Fruit fly (Drosophila melanogaster): ENCODE measurements around the gene Gal.
A peak's percentile ranks its signal among the peaks of the same experiment; 100 is the strongest.

Gal gene

dm6 chr2L:6036710-6037109 lies 30.1 kb upstream of the Gal start, which contains the start of gene mtm:
mtm (minus strand) TSS chr2L:6037015.
- TF ChIP-seq Dif (GFP tag; optimal IDR thresholded peaks at IDR 0.05; ENCODE audit: partially characterized antibody) (no peak), Abd-B (GFP tag; optimal IDR thresholded peaks at IDR 0.05) (no peak), h (GFP tag; optimal IDR thresholded peaks at IDR 0.05) (no peak), OdsH (GFP tag; optimal IDR thresholded peaks at IDR 0.05) (no peak), ey (GFP tag; optimal IDR thresholded peaks at IDR 0.05) (no peak), Myc (optimal IDR thresholded peaks at IDR 0.05) (peak; percentile 59), CG32264 (GFP tag; optimal IDR thresholded peaks at IDR 0.05) (no peak), lola (GFP tag; optimal IDR thresholded peaks at IDR 0.05) (no peak), N (GFP tag; optimal IDR thresholded peaks at IDR 0.05) (no peak)

- TF ChIP-seq brk (GFP tag; optimal IDR thresholded peaks at IDR 0.05) (no peak), Hr83 (GFP tag; optimal IDR thresholded peaks at IDR 0.05; ENCODE audit: poor library complexity, severe bottlenecking) (no peak)
Measured at dm6 chr2L:6035155-6035554, 28.5 kb upstream of the Gal start.

dm6 chr2L:6034344-6034743 lies 27.7 kb upstream of the Gal start, which contains the start of gene CG9109:
CG9109 (minus strand) TSS chr2L:6034423.
- TF ChIP-seq pan (optimal IDR thresholded peaks at IDR 0.05) (no peak), CrebA (GFP tag; optimal IDR thresholded peaks at IDR 0.05; ENCODE audit: borderline replicate concordance) (no peak), Hnf4 (GFP tag; optimal IDR thresholded peaks at IDR 0.05) (no peak), Myc (optimal IDR thresholded peaks at IDR 0.05) (no peak), lola (GFP tag; optimal IDR thresholded peaks at IDR 0.05) (no peak), Abd-B (GFP tag; optimal IDR thresholded peaks at IDR 0.05) (no peak), N (GFP tag; optimal IDR thresholded peaks at IDR 0.05) (no peak), jim (GFP tag; optimal IDR thresholded peaks at IDR 0.05) (no peak), h (GFP tag; optimal IDR thresholded peaks at IDR 0.05) (no peak), tai (GFP tag; optimal IDR thresholded peaks at IDR 0.05) (no peak), Hr83 (GFP tag; optimal IDR thresholded peaks at IDR 0.05; ENCODE audit: poor library complexity, severe bottlenecking) (no peak)

- no peak for TF ChIP-seq Hr78 (GFP tag; optimal IDR thresholded peaks at IDR 0.05)
- TF ChIP-seq h (GFP tag; optimal IDR thresholded peaks at IDR 0.05), result peak; percentile 20
- TF ChIP-seq Rel (GFP tag; optimal IDR thresholded peaks at IDR 0.05), result no peak
- no peak for TF ChIP-seq Rel (tag; optimal IDR thresholded peaks at IDR 0.05)
- peak; percentile 37 for TF ChIP-seq HLH106 (tag; optimal IDR thresholded peaks at IDR 0.05)
Measured at dm6 chr2L:6031838-6032237, 25.2 kb upstream of the Gal start.

dm6 chr2L:6028712-6029111 lies 22.1 kb upstream of the Gal start:
- no peak for TF ChIP-seq CG32264 (GFP tag; optimal IDR thresholded peaks at IDR 0.05)
- TF ChIP-seq CrebA (GFP tag; optimal IDR thresholded peaks at IDR 0.05; ENCODE audit: borderline replicate concordance), result no peak
- no peak for TF ChIP-seq dmrt93B (GFP tag; optimal IDR thresholded peaks at IDR 0.05)
- no peak for TF ChIP-seq Jra (GFP tag; optimal IDR thresholded peaks at IDR 0.05)
- no peak for TF ChIP-seq N (GFP tag; optimal IDR thresholded peaks at IDR 0.05)
- TF ChIP-seq Hr78 (GFP tag; optimal IDR thresholded peaks at IDR 0.05), result no peak
- TF ChIP-seq sv (GFP tag; optimal IDR thresholded peaks at IDR 0.05), result no peak
- TF ChIP-seq dl (GFP tag; optimal IDR thresholded peaks at IDR 0.05; ENCODE audit: insufficient read depth in 1 of 2, partially characterized antibody in 2 of 2), result no peak
- no peak for TF ChIP-seq HLH106 (tag; optimal IDR thresholded peaks at IDR 0.05)
- TF ChIP-seq Mio (GFP tag; optimal IDR thresholded peaks at IDR 0.05), result no peak
- TF ChIP-seq Hr83 (GFP tag; optimal IDR thresholded peaks at IDR 0.05; ENCODE audit: poor library complexity, severe bottlenecking), result no peak
- no peak for TF ChIP-seq pan (optimal IDR thresholded peaks at IDR 0.05)
- TF ChIP-seq usp (GFP tag; optimal IDR thresholded peaks at IDR 0.05), result no peak
- no peak for TF ChIP-seq OdsH (GFP tag; optimal IDR thresholded peaks at IDR 0.05)
- TF ChIP-seq dsf (GFP tag; optimal IDR thresholded peaks at IDR 0.05; ENCODE audit: borderline replicate concordance), result no peak
- TF ChIP-seq Sp1 (GFP tag; optimal IDR thresholded peaks at IDR 0.05), result no peak

- TF ChIP-seq Hr78 (GFP tag; optimal IDR thresholded peaks at IDR 0.05) (no peak), Dfd (GFP tag; optimal IDR thresholded peaks at IDR 0.05) (no peak), Myc (optimal IDR thresholded peaks at IDR 0.05) (peak; percentile 50), jim (GFP tag; optimal IDR thresholded peaks at IDR 0.05) (no peak), Mio (GFP tag; optimal IDR thresholded peaks at IDR 0.05) (no peak), Hnf4 (GFP tag; optimal IDR thresholded peaks at IDR 0.05) (no peak)
Measured at dm6 chr2L:6024345-6024907, 17.8 kb upstream of the Gal start, which contains the start of gene CG9107. CG9107 (minus strand) TSS chr2L:6024539.
